Worm (Caenorhabditis elegans) whole organism, early embryonic: ENCODE results near the gene cks-1.

Experiments
- B0310.2 ChIP-seq: sonication (generic microtip); optimal IDR thresholded peaks from 2 replicates; lab custom pipeline; 2016; ENCODE audit warnings: mild to moderate bottlenecking, missing genetic modification characterization, missing compliant biosample characterization
- F13C5.2 ChIP-seq: sonication (generic microtip); optimal IDR thresholded peaks from 2 replicates; lab custom pipeline; 2017; ENCODE audit warnings: mild to moderate bottlenecking, missing genetic modification characterization, inconsistent platforms, missing compliant biosample characterization
- aly-1 ChIP-seq: sonication (generic microtip); optimal IDR thresholded peaks from 2 replicates; lab custom pipeline; 2016; ENCODE audit warnings: missing genetic modification characterization, missing compliant biosample characterization
- ama-1 ChIP-seq: fragments of 150-350 bp; optimal IDR thresholded peaks from 2 replicates; lab custom pipeline; 2014
- ceh-13 ChIP-seq: fragments of 200-800 bp; sonication (Bioruptor generic); optimal IDR thresholded peaks from 2 replicates; lab custom pipeline; 2018; ENCODE audit warnings: mild to moderate bottlenecking, missing genetic modification characterization, missing compliant biosample characterization
- ceh-36 ChIP-seq: sonication (generic microtip); optimal IDR thresholded peaks from 2 replicates; lab custom pipeline; 2016; ENCODE audit warnings: missing genetic modification characterization, inconsistent platforms, missing compliant biosample characterization
- ets-7 ChIP-seq: sonication (generic microtip); optimal IDR thresholded peaks from 2 replicates; lab custom pipeline; 2016; ENCODE audit warnings: missing genotype, missing genetic modification characterization, missing compliant biosample characterization
- flt-1 ChIP-seq: fragments of 200-800 bp; sonication (Bioruptor generic); IDR thresholded peaks from 2 replicates; pipeline ENCODE4 v1.3.6; 2022; ENCODE audit warnings: missing genetic modification characterization, missing compliant biosample characterization
- hmbx-1 ChIP-seq: sonication (generic microtip); optimal IDR thresholded peaks from 2 replicates; lab custom pipeline; 2016; ENCODE audit warnings: mild to moderate bottlenecking, missing genetic modification characterization, missing compliant biosample characterization
- hmg-4 ChIP-seq: fragments of 200-800 bp; sonication (Bioruptor generic); optimal IDR thresholded peaks from 2 replicates; lab custom pipeline; 2018; ENCODE audit warnings: mild to moderate bottlenecking, missing genetic modification characterization, missing compliant biosample characterization
- hnd-1 ChIP-seq: sonication (generic microtip); optimal IDR thresholded peaks from 2 replicates; lab custom pipeline; 2016; ENCODE audit warnings: missing genetic modification characterization, missing compliant biosample characterization
- pes-1 ChIP-seq: fragments of 200-800 bp; sonication (Bioruptor generic); IDR thresholded peaks from 2 replicates; pipeline ENCODE4 v1.3.6; 2022; ENCODE audit warnings: missing genetic modification reagents, missing genetic modification characterization, missing compliant biosample characterization
- scrt-1 ChIP-seq: fragments of 200-800 bp; sonication (Bioruptor generic); IDR thresholded peaks from 2 replicates; pipeline ENCODE4 v1.3.6; 2022; ENCODE audit warnings: missing genetic modification characterization, missing compliant biosample characterization
- sea-1 ChIP-seq: fragments of 200-800 bp; sonication (Bioruptor generic); conservative IDR thresholded peaks from 2 replicates; pipeline ENCODE4 v1.3.6; 2022; ENCODE audit warnings: missing genetic modification characterization, missing compliant biosample characterization
- tbx-11 ChIP-seq: fragments of 200-800 bp; sonication (Bioruptor generic); IDR thresholded peaks from 2 replicates; pipeline ENCODE4 v1.3.6; 2022; ENCODE audit warnings: missing genetic modification characterization, missing compliant biosample characterization
- tbx-37 ChIP-seq: fragments of 200-800 bp; sonication (Bioruptor generic); conservative IDR thresholded peaks from 2 replicates; pipeline ENCODE4 v1.3.6; 2022; ENCODE audit warnings: missing genetic modification reagents, missing genetic modification characterization, missing compliant biosample characterization
- tra-4 ChIP-seq: sonication (generic microtip); optimal IDR thresholded peaks from 2 replicates; lab custom pipeline; 2017; ENCODE audit warnings: missing genetic modification characterization, missing compliant biosample characterization

The cks-1 gene

ce11 chrIV:8529039-8529438 lies 15.3 kb downstream of the cks-1 start:
- TF ChIP-seq F13C5.2 (tag; lab: Kevin White, UChicago) (no peak), tra-4 (tag; lab: Kevin White, UChicago) (no peak), ceh-36 (tag; lab: Kevin White, UChicago) (no peak), hmg-4 (GFP tag; lab: Kevin White, UChicago) (no peak), hnd-1 (no peak), flt-1 (no peak), pes-1 (no peak), sea-1 (no peak), tbx-37 (GFP tag; lab: Robert Waterston, UW) (no peak), hmbx-1 (tag; lab: Kevin White, UChicago) (no peak), B0310.2 (tag; lab: Kevin White, UChicago) (no peak), ets-7 (tag; lab: Kevin White, UChicago) (no peak), ama-1 (lab: Kevin White, UChicago) (no peak)

ce11 chrIV:8530042-8531027 lies 16.6 kb downstream of the cks-1 start:
- TF ChIP-seq ets-7 (tag; lab: Kevin White, UChicago) (no peak), ceh-36 (tag; lab: Kevin White, UChicago) (no peak), B0310.2 (tag; lab: Kevin White, UChicago) (no peak), F13C5.2 (tag; lab: Kevin White, UChicago) (no peak), aly-1 (no peak), ceh-13 (GFP tag; lab: Kevin White, UChicago) (no peak), hmbx-1 (tag; lab: Kevin White, UChicago) (no peak), pes-1 (no peak), ama-1 (lab: Kevin White, UChicago) (no peak), hnd-1 (no peak), sea-1 (no peak)

ce11 chrIV:8532024-8532423 lies 18.3 kb downstream of the cks-1 start:
- TF ChIP-seq ama-1 (lab: Kevin White, UChicago) (no peak), flt-1 (no peak), sea-1 (no peak), scrt-1 (GFP tag; lab: Robert Waterston, UW) (no peak), tra-4 (tag; lab: Kevin White, UChicago) (no peak), pes-1 (no peak), aly-1 (no peak), ceh-36 (tag; lab: Kevin White, UChicago) (no peak), F13C5.2 (tag; lab: Kevin White, UChicago) (no peak), hmg-4 (GFP tag; lab: Kevin White, UChicago) (no peak), hmbx-1 (tag; lab: Kevin White, UChicago) (no peak)

DNA sequence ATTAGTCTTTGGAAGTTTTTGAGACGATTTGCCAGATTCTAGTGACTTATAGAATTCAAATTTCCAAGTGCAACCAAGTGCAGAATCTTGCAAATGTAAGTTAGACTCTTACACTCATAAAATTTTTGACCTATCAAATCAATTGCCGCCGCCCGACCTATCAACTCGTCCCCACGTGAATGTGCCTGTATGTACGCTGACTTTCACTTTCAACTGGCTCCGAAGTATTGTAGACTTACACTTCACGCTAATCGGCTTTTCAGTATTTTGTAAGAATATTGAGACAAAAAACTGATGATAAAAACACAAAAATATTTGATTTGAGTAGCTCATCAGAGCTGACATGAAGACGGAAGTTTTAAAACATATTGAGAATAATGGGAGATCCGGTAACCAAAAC lies 19.1 kb downstream of the cks-1 start:
- TF ChIP-seq B0310.2 (tag; lab: Kevin White, UChicago), result no peak
- TF ChIP-seq tra-4 (tag; lab: Kevin White, UChicago), result no peak
- TF ChIP-seq ceh-36 (tag; lab: Kevin White, UChicago), result no peak
- no peak for TF ChIP-seq flt-1
- TF ChIP-seq ceh-13 (GFP tag; lab: Kevin White, UChicago), result no peak
- no peak for TF ChIP-seq hmbx-1 (tag; lab: Kevin White, UChicago)
- no peak for TF ChIP-seq ets-7 (tag; lab: Kevin White, UChicago)

DNA sequence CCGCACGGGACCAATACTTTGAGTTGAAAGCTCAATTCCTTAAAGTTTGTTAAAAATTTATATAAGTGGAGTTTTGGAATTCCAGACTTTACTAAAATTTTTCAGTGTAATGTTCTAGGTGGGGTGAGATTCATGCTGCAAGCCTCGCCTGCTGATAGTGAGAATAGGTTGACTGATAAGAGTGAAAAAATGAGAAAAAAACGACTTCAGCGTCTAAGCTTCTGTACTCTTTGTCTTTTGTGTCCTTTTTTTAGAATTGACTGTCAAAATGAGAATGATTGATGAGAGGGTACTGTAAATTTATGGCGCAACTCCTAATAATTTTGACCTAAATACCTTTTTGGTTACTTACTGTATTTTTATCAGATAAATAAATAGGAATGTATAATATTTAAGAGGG lies 20.5 kb downstream of the cks-1 start:
- no peak for TF ChIP-seq tbx-11 (GFP tag; lab: Robert Waterston, UW)
- no peak for TF ChIP-seq hmg-4 (GFP tag; lab: Kevin White, UChicago)
- no peak for TF ChIP-seq scrt-1 (GFP tag; lab: Robert Waterston, UW)
- TF ChIP-seq aly-1, result no peak
- TF ChIP-seq ama-1 (lab: Kevin White, UChicago), result no peak
- TF ChIP-seq pes-1, result no peak
- TF ChIP-seq hnd-1, result no peak
- no peak for TF ChIP-seq ceh-13 (GFP tag; lab: Kevin White, UChicago)
- no peak for TF ChIP-seq tra-4 (tag; lab: Kevin White, UChicago)
- TF ChIP-seq B0310.2 (tag; lab: Kevin White, UChicago), result no peak
- TF ChIP-seq flt-1, result no peak

- TF ChIP-seq tra-4 (tag; lab: Kevin White, UChicago) (no peak), hnd-1 (no peak), tbx-11 (GFP tag; lab: Robert Waterston, UW) (no peak), scrt-1 (GFP tag; lab: Robert Waterston, UW) (no peak), ceh-36 (tag; lab: Kevin White, UChicago) (no peak), aly-1 (no peak), F13C5.2 (tag; lab: Kevin White, UChicago) (no peak), hmg-4 (GFP tag; lab: Kevin White, UChicago) (no peak), flt-1 (no peak), ceh-13 (GFP tag; lab: Kevin White, UChicago) (no peak), ets-7 (tag; lab: Kevin White, UChicago) (no peak), pes-1 (no peak), hmbx-1 (tag; lab: Kevin White, UChicago) (no peak)
Observed at ce11 chrIV:8534997-8535414, 21.3 kb downstream of the cks-1 start.

ce11 chrIV:8535946-8536345 lies 22.2 kb downstream of the cks-1 start:
- no peak for TF ChIP-seq pes-1
- no peak for TF ChIP-seq F13C5.2 (tag; lab: Kevin White, UChicago)
- no peak for TF ChIP-seq sea-1
- TF ChIP-seq hmg-4 (GFP tag; lab: Kevin White, UChicago), result no peak
- TF ChIP-seq hnd-1, result no peak
- TF ChIP-seq ceh-13 (GFP tag; lab: Kevin White, UChicago), result no peak
- no peak for TF ChIP-seq ets-7 (tag; lab: Kevin White, UChicago)
- TF ChIP-seq tbx-37 (GFP tag; lab: Robert Waterston, UW), result no peak
- TF ChIP-seq ceh-36 (tag; lab: Kevin White, UChicago), result no peak
- no peak for TF ChIP-seq aly-1
- TF ChIP-seq hmbx-1 (tag; lab: Kevin White, UChicago), result no peak
- no peak for TF ChIP-seq flt-1
- no peak for TF ChIP-seq B0310.2 (tag; lab: Kevin White, UChicago)
- no peak for TF ChIP-seq ama-1 (lab: Kevin White, UChicago)
- no peak for TF ChIP-seq tra-4 (tag; lab: Kevin White, UChicago)
